Worm (Caenorhabditis elegans) whole organism, L4/young adult: Measurements from ENCODE around the gene F27D9.13.
"Not testable (repeated sequence)": the region's sequence is repeated elsewhere in the genome, so short reads cannot be mapped to it uniquely, and the experiment has no call there.

ENCODE experiments used
- W03F9.2 ChIP-seq: fragments of 150-350 bp; optimal IDR thresholded peaks from 2 replicates; lab custom pipeline; 2014; ENCODE audit warnings: missing biosample characterization, missing genetic modification characterization
- dao-5 ChIP-seq: sonication (generic microtip); optimal IDR thresholded peaks from 2 replicates; lab custom pipeline; 2016; ENCODE audit warnings: missing genotype, missing genetic modification characterization, moderate library complexity, missing compliant biosample characterization
- him-1 ChIP-seq: sonication (generic microtip); optimal IDR thresholded peaks from 2 replicates; lab custom pipeline; 2016; ENCODE audit warnings: missing genotype, missing genetic modification reagents, missing genetic modification characterization, missing compliant biosample characterization

F27D9.13 gene

ce11 chrX:7674871-7675270 is 7.6 kb upstream of the F27D9.13 start:
- TF ChIP-seq W03F9.2 (tag; lab: Kevin White, UChicago): no peak
- no peak for TF ChIP-seq dao-5 (tag; lab: Kevin White, UChicago)
- no peak for TF ChIP-seq him-1 (tag; lab: Kevin White, UChicago)

ce11 chrX:7672693-7673092 is 5.4 kb upstream of the F27D9.13 start, which contains the start of gene F27D9.2:
F27D9.2 (plus strand) TSS chrX:7672993.
- TF ChIP-seq W03F9.2 (tag; lab: Kevin White, UChicago) (no peak), dao-5 (tag; lab: Kevin White, UChicago) (no peak)

ce11 chrX:7670655-7671054 is 3.4 kb upstream of the F27D9.13 start, which contains the start of gene F27D9.7:
F27D9.7 (minus strand) TSS chrX:7670755.
- TF ChIP-seq W03F9.2 (tag; lab: Kevin White, UChicago) (no peak), dao-5 (tag; lab: Kevin White, UChicago) (no peak), him-1 (tag; lab: Kevin White, UChicago) (no peak)

ce11 chrX:7665401-7665800 is 1.8 kb downstream of the F27D9.13 start:
- no peak for TF ChIP-seq dao-5 (tag; lab: Kevin White, UChicago)
- no peak for TF ChIP-seq him-1 (tag; lab: Kevin White, UChicago)
- no peak for TF ChIP-seq W03F9.2 (tag; lab: Kevin White, UChicago)

- TF ChIP-seq him-1, W03F9.2, dao-5 (tag; lab: Kevin White, UChicago): not testable (repeated sequence)
Observed at ce11 chrX:7664819-7665218, 2.4 kb downstream of the F27D9.13 start, which contains the start of gene dhs-29. dhs-29 (minus strand) TSS chrX:7664919.

- TF ChIP-seq him-1 (tag; lab: Kevin White, UChicago) (no peak), dao-5 (tag; lab: Kevin White, UChicago) (no peak), W03F9.2 (tag; lab: Kevin White, UChicago) (no peak)
Observed at ce11 chrX:7664419-7664818, 2.8 kb downstream of the F27D9.13 start.

ce11 chrX:7662532-7662931 is 4.7 kb downstream of the F27D9.13 start:
- TF ChIP-seq him-1 (tag; lab: Kevin White, UChicago) (no peak), dao-5 (tag; lab: Kevin White, UChicago) (no peak), W03F9.2 (tag; lab: Kevin White, UChicago) (no peak)

- TF ChIP-seq W03F9.2 (tag; lab: Kevin White, UChicago): no peak
- no peak for TF ChIP-seq him-1 (tag; lab: Kevin White, UChicago)
Observed at ce11 chrX:7661628-7662027, 5.6 kb downstream of the F27D9.13 start.

- TF ChIP-seq W03F9.2 (tag; lab: Kevin White, UChicago): no peak
- TF ChIP-seq him-1 (tag; lab: Kevin White, UChicago): no peak
- no peak for TF ChIP-seq dao-5 (tag; lab: Kevin White, UChicago)
Observed at ce11 chrX:7660919-7661557, 6.2 kb downstream of the F27D9.13 start, which contains the start of gene pcca-1. pcca-1 (minus strand) TSS chrX:7660986.

ce11 chrX:7659591-7660433 is 7.4 kb downstream of the F27D9.13 start:
- TF ChIP-seq dao-5 (tag; lab: Kevin White, UChicago) (no peak), him-1 (tag; lab: Kevin White, UChicago) (no peak), W03F9.2 (tag; lab: Kevin White, UChicago) (no peak)

- TF ChIP-seq W03F9.2 (tag; lab: Kevin White, UChicago): no peak
- TF ChIP-seq dao-5 (tag; lab: Kevin White, UChicago): no peak
- TF ChIP-seq him-1 (tag; lab: Kevin White, UChicago): no peak
Observed at ce11 chrX:7656875-7657274, 10.4 kb downstream of the F27D9.13 start, which contains the start of gene F27D9.12. F27D9.12 (minus strand) TSS chrX:7656975.

ce11 chrX:7655469-7656003 is 11.7 kb downstream of the F27D9.13 start:
- TF ChIP-seq dao-5 (tag; lab: Kevin White, UChicago) (no peak), him-1 (tag; lab: Kevin White, UChicago) (no peak), W03F9.2 (tag; lab: Kevin White, UChicago) (no peak)
